Fruit fly (Drosophila melanogaster): Measurements from ENCODE around the gene Svil.

dm6 chr3L:2332228-2332627, 45.2 kb upstream of the Svil start:
- TF ChIP-seq OdsH (GFP tag; optimal IDR thresholded peaks at IDR 0.05) (no peak), ey (GFP tag; optimal IDR thresholded peaks at IDR 0.05) (no peak), h (GFP tag; optimal IDR thresholded peaks at IDR 0.05) (no peak), woc (GFP tag; optimal IDR thresholded peaks at IDR 0.05) (no peak), fru (GFP tag; optimal IDR thresholded peaks at IDR 0.05) (no peak), Vsx2 (GFP tag; optimal IDR thresholded peaks at IDR 0.05; ENCODE audit: partially characterized antibody) (no peak), Hr83 (GFP tag; optimal IDR thresholded peaks at IDR 0.05; ENCODE audit: poor library complexity, severe bottlenecking) (no peak), GATAd (GFP tag; optimal IDR thresholded peaks at IDR 0.05) (no peak), psq (GFP tag; optimal IDR thresholded peaks at IDR 0.05) (no peak), Dfd (GFP tag; optimal IDR thresholded peaks at IDR 0.05) (no peak), jim (GFP tag; optimal IDR thresholded peaks at IDR 0.05) (no peak), tai (GFP tag; optimal IDR thresholded peaks at IDR 0.05) (no peak)
